Worm (Caenorhabditis elegans) whole organism, mixed stage, embryonic: Measurements from ENCODE around the gene ptp-5.1.

Experiments used
- cnd-1 ChIP-seq: fragments of 200-800 bp; sonication (Bioruptor generic); optimal IDR thresholded peaks from 2 replicates; lab custom pipeline; 2018; ENCODE audit warnings: mild to moderate bottlenecking, missing genetic modification characterization, missing compliant biosample characterization
- lin-13 ChIP-seq: fragments of 150-350 bp; optimal IDR thresholded peaks from 2 replicates; lab custom pipeline; 2014; ENCODE audit warnings: missing biosample characterization, missing genetic modification characterization
- mep-1 ChIP-seq: fragments of 150-350 bp; optimal IDR thresholded peaks from 2 replicates; lab custom pipeline; 2017; ENCODE audit warnings: missing biosample characterization, missing genetic modification reagents, missing genetic modification characterization, inconsistent platforms
- nhr-12 ChIP-seq: fragments of 150-350 bp; optimal IDR thresholded peaks from 2 replicates; lab custom pipeline; 2014; ENCODE audit warnings: missing biosample characterization, missing genetic modification characterization
- snpc-4 ChIP-seq: fragments of 150-350 bp; optimal IDR thresholded peaks from 2 replicates; lab custom pipeline; 2014; ENCODE audit warnings: missing biosample characterization, missing genetic modification characterization
- ztf-11 ChIP-seq: fragments of 150-350 bp; optimal IDR thresholded peaks from 2 replicates; lab custom pipeline; 2014; ENCODE audit warnings: missing biosample characterization, missing genetic modification characterization

DNA sequence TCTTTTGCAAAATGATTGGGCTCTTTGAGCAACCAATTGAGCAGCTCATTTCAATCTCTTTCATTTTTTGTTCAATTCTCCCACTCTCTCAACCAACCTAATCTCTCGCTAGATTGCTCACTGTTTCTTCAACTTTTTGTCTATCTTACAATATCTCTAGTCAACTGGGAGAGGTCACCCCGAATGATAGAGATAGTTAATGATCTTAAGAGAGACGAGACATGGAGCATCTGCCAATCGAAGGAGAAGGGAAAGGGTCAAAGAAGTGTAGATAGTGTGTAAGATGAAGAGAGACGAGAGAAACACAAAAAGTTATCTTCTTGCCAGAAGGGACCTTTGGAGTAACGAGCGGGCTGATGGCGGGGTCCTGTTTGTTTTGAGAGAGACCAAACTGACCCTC lies 3.2 kb downstream of the ptp-5.1 start:
- TF ChIP-seq nhr-12: no peak
- TF ChIP-seq snpc-4 (tag; lab: Kevin White, UChicago): no peak
- TF ChIP-seq ztf-11: no peak
- TF ChIP-seq cnd-1 (tag; lab: Kevin White, UChicago): no peak
- TF ChIP-seq lin-13: no peak
- no peak for TF ChIP-seq mep-1 (tag; lab: Kevin White, UChicago)
